Worm (Caenorhabditis elegans): ENCODE measurements around the gene F54H12.4.

F54H12.4 gene

ce11 chrIII:7958085-7958484 is 4.5 kb downstream of the F54H12.4 start, which contains the start of gene C29E4.11:
Gene C29E4.11, minus strand, starts transcription at chrIII:7958114.
- TF ChIP-seq atf-7 (tag; optimal IDR thresholded peaks at IDR 0.05) (no peak), hmg-1.2 (GFP tag; IDR thresholded peaks at IDR 0.05) (peak; percentile 85), madf-10 (tag; optimal IDR thresholded peaks at IDR 0.05) (no peak)

- TF ChIP-seq lir-1 (GFP tag; conservative IDR thresholded peaks at IDR 0.05) = no peak
- TF ChIP-seq hmg-1.2 (GFP tag; IDR thresholded peaks at IDR 0.05) = no peak
- no peak for TF ChIP-seq lin-54 (GFP tag; optimal IDR thresholded peaks at IDR 0.05)
Measured at ce11 chrIII:7956965-7957364, 5.6 kb downstream of the F54H12.4 start, which contains the start of gene C29E4.9. Gene C29E4.9, minus strand, starts transcription at chrIII:7957065.

- peak; percentile 2 for TF ChIP-seq rpc-1 (optimal IDR thresholded peaks at IDR 0.05)
- peak; percentile 59 for TF ChIP-seq rpc-1 (tag; optimal IDR thresholded peaks at IDR 0.05)
- peak; percentile 84; the same call in 1 of the 2 replicates for TF ChIP-seq aptf-3 (GFP tag; IDR thresholded peaks at IDR 0.05)
- peak; percentile 54; the same call in 1 of the 2 replicates for TF ChIP-seq madf-3 (GFP tag; IDR thresholded peaks at IDR 0.05)
- peak; percentile 63; the same call in 1 of the 2 replicates for TF ChIP-seq Y79H2A.3 (GFP tag; conservative IDR thresholded peaks at IDR 0.05)
- TF ChIP-seq attf-3 (GFP tag; conservative IDR thresholded peaks at IDR 0.05) = peak; percentile 47; the same call in 1 of the 2 replicates
- TF ChIP-seq hsf-1 (GFP tag; IDR thresholded peaks at IDR 0.05) = peak; percentile 75
- peak; percentile 49 for TF ChIP-seq B0261.1 (tag; optimal IDR thresholded peaks at IDR 0.05)
- peak; percentile 91 for TF ChIP-seq egl-44 (GFP tag; IDR thresholded peaks at IDR 0.05)
- 0 out of 2 replicates have a peak, but pooled peaks have one; percentile 12 for TF ChIP-seq ceh-100 (GFP tag; IDR thresholded peaks at IDR 0.05)
- TF ChIP-seq tbp1 (GFP tag; optimal IDR thresholded peaks at IDR 0.05) = peak; percentile 71
- peak; percentile 71 for TF ChIP-seq madf-6 (GFP tag; IDR thresholded peaks at IDR 0.05)
- peak; percentile 58 for TF ChIP-seq rcor-1 (GFP tag; IDR thresholded peaks at IDR 0.05)
- peak; percentile 62; the same call in 1 of the 2 replicates for TF ChIP-seq ekl-4 (GFP tag; IDR thresholded peaks at IDR 0.05)
- TF ChIP-seq cebp-2 (GFP tag; IDR thresholded peaks at IDR 0.05) = 0 out of 2 replicates have a peak, but pooled peaks have one; percentile 49
- 0 out of 2 replicates have a peak, but pooled peaks have one; percentile 42 for TF ChIP-seq ztf-25 (GFP tag; IDR thresholded peaks at IDR 0.05)
- peak; percentile 42; the same call in 1 of the 2 replicates for TF ChIP-seq mcd-1 (GFP tag; IDR thresholded peaks at IDR 0.05)
- TF ChIP-seq F37B4.10 (GFP tag; IDR thresholded peaks at IDR 0.05) = 0 out of 2 replicates have a peak, but pooled peaks have one; percentile 78
- TF ChIP-seq attf-6 (GFP tag; IDR thresholded peaks at IDR 0.05) = peak; percentile 73
- peak; percentile 26; the same call in 1 of the 2 replicates for TF ChIP-seq hmg-20 (GFP tag; IDR thresholded peaks at IDR 0.05)
- peak; percentile 39 for TF ChIP-seq hmg-1.2 (GFP tag; IDR thresholded peaks at IDR 0.05)
- peak; percentile 87 for TF ChIP-seq D2030.7 (GFP tag; IDR thresholded peaks at IDR 0.05)
- peak; percentile 57; the same call in 1 of the 2 replicates for TF ChIP-seq pbrm-1 (GFP tag; IDR thresholded peaks at IDR 0.05)
- TF ChIP-seq F33H1.4 (GFP tag; IDR thresholded peaks at IDR 0.05) = peak; percentile 63
- TF ChIP-seq ceh-58 (GFP tag; IDR thresholded peaks at IDR 0.05) = 0 out of 2 replicates have a peak, but pooled peaks have one; percentile 85
- TF ChIP-seq egrh-3 (GFP tag; IDR thresholded peaks at IDR 0.05) = peak; percentile 30; the same call in 1 of the 2 replicates
- TF ChIP-seq C17E4.6 (GFP tag; IDR thresholded peaks at IDR 0.05) = peak; percentile 61; the same call in 1 of the 2 replicates
- TF ChIP-seq Y95B8A.8 (GFP tag; IDR thresholded peaks at IDR 0.05) = peak; percentile 54; the same call in 1 of the 2 replicates
- 0 out of 2 replicates have a peak, but pooled peaks have one; percentile 63 for TF ChIP-seq F39B2.1 (GFP tag; IDR thresholded peaks at IDR 0.05)
- 0 out of 2 replicates have a peak, but pooled peaks have one; percentile 9 for TF ChIP-seq madf-8 (GFP tag; conservative IDR thresholded peaks at IDR 0.05)
- TF ChIP-seq lin-26 (GFP tag; IDR thresholded peaks at IDR 0.05) = peak; percentile 86
- 0 out of 2 replicates have a peak, but pooled peaks have one; percentile 26 for TF ChIP-seq aptf-2 (GFP tag; conservative IDR thresholded peaks at IDR 0.05)
- TF ChIP-seq Y56A3A.18 (GFP tag; IDR thresholded peaks at IDR 0.05) = peak; percentile 54; the same call in 1 of the 2 replicates
Measured at ce11 chrIII:7953688-7954313, 8.7 kb downstream of the F54H12.4 start.
